Fruit fly (Drosophila melanogaster) whole organism, adult: ENCODE data around the gene OtopLa.

Experiments
- CG11617 ChIP-seq: fragments of 200-800 bp; sonication (Bioruptor generic); optimal IDR thresholded peaks from 2 replicates; lab custom pipeline; 2017; ENCODE audit warnings: mild to moderate bottlenecking, missing biosample characterization, missing genetic modification reagents, missing genetic modification characterization
- CG12768 ChIP-seq: fragments of 200-800 bp; sonication (Bioruptor generic); optimal IDR thresholded peaks from 2 replicates; lab custom pipeline; 2017; ENCODE audit warnings: missing biosample characterization, missing genetic modification characterization, mild to moderate bottlenecking, moderate library complexity, missing genetic modification reagents
- CG14711 ChIP-seq: fragments of 200-800 bp; sonication (Bioruptor generic); optimal IDR thresholded peaks from 2 replicates; lab custom pipeline; 2018; ENCODE audit warnings: missing biosample characterization, mild to moderate bottlenecking, missing genetic modification characterization, moderate library complexity
- CG1620 ChIP-seq: fragments of 200-800 bp; sonication (Bioruptor generic); optimal IDR thresholded peaks from 2 replicates; lab custom pipeline; 2016; ENCODE audit warnings: missing biosample characterization, missing genetic modification characterization
- CG33017 ChIP-seq: fragments of 200-800 bp; sonication (Bioruptor generic); optimal IDR thresholded peaks from 2 replicates; lab custom pipeline; 2018; ENCODE audit warnings: missing biosample characterization, mild to moderate bottlenecking, missing genetic modification characterization, moderate library complexity
- CG5204 ChIP-seq: fragments of 200-800 bp; sonication (Bioruptor generic); optimal IDR thresholded peaks from 2 replicates; lab custom pipeline; 2016; ENCODE audit warnings: missing biosample characterization, missing genetic modification characterization
- CG7045 ChIP-seq: fragments of 200-800 bp; sonication (Bioruptor generic); optimal IDR thresholded peaks from 2 replicates; lab custom pipeline; 2017; ENCODE audit warnings: missing biosample characterization, mild to moderate bottlenecking, missing genetic modification characterization
- CG7101 ChIP-seq: fragments of 200-800 bp; sonication (Bioruptor generic); optimal IDR thresholded peaks from 2 replicates; lab custom pipeline; 2018; ENCODE audit warnings: missing biosample characterization, mild to moderate bottlenecking, missing genetic modification characterization, moderate library complexity
- Clk ChIP-seq: fragments of 200-800 bp; sonication (Bioruptor generic); optimal IDR thresholded peaks from 2 replicates; lab custom pipeline; 2017; ENCODE audit warnings: missing biosample characterization, missing genetic modification characterization
- Crg-1 ChIP-seq: fragments of 200-800 bp; sonication (Bioruptor generic); optimal IDR thresholded peaks from 2 replicates; lab custom pipeline; 2016; ENCODE audit warnings: missing biosample characterization, missing genetic modification characterization
- Hr96 ChIP-seq: fragments of 200-800 bp; sonication (Bioruptor generic); optimal IDR thresholded peaks from 2 replicates; lab custom pipeline; 2016; ENCODE audit warnings: missing biosample characterization, missing genetic modification characterization
- Mnt ChIP-seq: fragments of 200-800 bp; sonication (Bioruptor generic); optimal IDR thresholded peaks from 2 replicates; lab custom pipeline; 2016; ENCODE audit warnings: missing biosample characterization, mild to moderate bottlenecking, missing genetic modification characterization
- bab1 ChIP-seq: fragments of 200-800 bp; sonication (Bioruptor generic); optimal IDR thresholded peaks from 3 replicates; lab custom pipeline; 2019; ENCODE audit warnings: missing biosample characterization, mild to moderate bottlenecking, missing genetic modification characterization, moderate library complexity
- cic ChIP-seq: fragments of 200-800 bp; sonication (Bioruptor generic); optimal IDR thresholded peaks from 2 replicates; lab custom pipeline; 2017; ENCODE audit warnings: missing biosample characterization, mild to moderate bottlenecking, missing genetic modification characterization, moderate library complexity
- cnc ChIP-seq, 2 experiments: fragments of >200 bp; optimal IDR thresholded peaks; 2 replicates each; lab custom pipeline; 2017
- kay ChIP-seq: fragments of 200-800 bp; sonication (Bioruptor generic); peaks from one replicate; lab custom pipeline; 2016; ENCODE audit warnings: missing biosample characterization, missing genetic modification characterization, borderline replicate concordance
- ovo ChIP-seq: fragments of 200-800 bp; sonication (Bioruptor generic); optimal IDR thresholded peaks from 2 replicates; lab custom pipeline; 2016; ENCODE audit warnings: missing biosample characterization, missing genetic modification characterization
- pad ChIP-seq: fragments of 200-800 bp; sonication (Bioruptor generic); optimal IDR thresholded peaks from 3 replicates; lab custom pipeline; 2017; ENCODE audit warnings: missing biosample characterization, missing genetic modification characterization, mild to moderate bottlenecking, moderate library complexity, missing genetic modification reagents
- tj ChIP-seq: fragments of 200-800 bp; sonication (Bioruptor generic); optimal IDR thresholded peaks from 3 replicates; lab custom pipeline; 2017; ENCODE audit warnings: missing biosample characterization, mild to moderate bottlenecking, missing genetic modification characterization, moderate library complexity
- toe ChIP-seq: fragments of 200-800 bp; sonication (Bioruptor generic); optimal IDR thresholded peaks from 2 replicates; lab custom pipeline; 2016; ENCODE audit warnings: missing biosample characterization, missing genetic modification characterization

OtopLa gene

DNA sequence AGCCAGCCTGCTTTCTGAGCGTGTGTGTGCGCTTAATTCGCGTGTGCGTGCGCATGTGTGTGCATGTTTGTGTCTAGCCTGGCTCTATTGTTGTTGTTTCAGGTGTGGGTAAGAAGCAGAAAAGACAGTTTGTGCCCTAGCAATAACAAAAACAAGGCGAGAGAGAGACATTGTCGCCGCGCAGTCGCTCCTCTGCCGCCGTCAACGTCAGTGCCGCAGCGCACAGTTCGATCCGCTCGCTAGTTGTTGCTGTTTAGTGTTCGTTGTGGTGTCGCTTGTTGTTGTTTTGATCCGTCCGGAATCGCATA is 41.9 kb upstream of the OtopLa start:
- TF ChIP-seq pad (GFP tag; lab: Kevin White, UChicago) (no peak), CG14711 (tag; lab: Kevin White, UChicago) (no peak), Hr96 (GFP tag; lab: Kevin White, UChicago) (no peak), cnc (optimal IDR thresholded peaks at IDR 0.05; lab: Kevin White, UChicago) (no peak), CG1620 (GFP tag; lab: Kevin White, UChicago) (no peak), toe (GFP tag; lab: Kevin White, UChicago) (no peak), CG11617 (no peak), Clk (no peak), tj (GFP tag; lab: Kevin White, UChicago) (no peak), CG7045 (GFP tag; lab: Kevin White, UChicago) (no peak), ovo (GFP tag; lab: Kevin White, UChicago) (no peak), kay (GFP tag; lab: Kevin White, UChicago) (no peak), CG5204 (GFP tag; lab: Kevin White, UChicago) (no peak)

DNA sequence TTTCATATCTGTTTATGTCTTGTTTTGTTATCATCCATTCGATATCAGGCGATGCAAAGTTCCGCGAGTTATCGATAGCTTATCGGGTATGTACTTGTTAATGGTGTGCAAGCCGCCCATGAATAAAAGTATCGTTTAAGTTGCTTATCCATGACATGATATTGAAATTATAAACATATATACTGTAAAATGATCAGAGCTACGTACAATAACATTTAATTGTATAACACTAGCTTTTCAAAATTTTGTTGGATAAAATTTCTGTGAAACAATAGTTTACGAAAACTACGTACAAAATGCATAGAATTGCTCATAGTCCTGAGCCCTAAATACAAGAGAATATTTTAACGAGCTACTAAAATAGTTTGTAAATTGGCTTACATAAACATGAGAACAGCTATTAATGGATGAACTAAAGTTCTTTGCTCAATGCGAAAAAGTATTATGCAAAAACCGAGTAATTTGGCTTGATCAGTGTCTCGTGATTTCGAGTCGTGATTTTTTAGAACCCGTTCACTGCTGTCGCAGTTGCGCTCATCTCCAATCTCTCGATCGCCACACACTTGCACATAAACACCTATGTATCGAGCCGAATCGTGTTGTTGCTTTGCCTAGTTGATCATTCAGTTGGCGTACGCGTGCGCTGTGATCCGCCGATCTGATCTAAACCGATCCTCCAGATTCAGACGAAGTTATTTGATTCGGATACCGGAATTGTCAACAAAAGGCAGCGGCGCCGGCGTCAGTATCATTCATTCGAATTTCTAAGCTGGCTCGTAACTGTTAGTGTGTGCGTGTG is 41.3 kb upstream of the OtopLa start, which contains the start of the genes PGAP1 and cv:
Gene PGAP1 (minus strand): TSS at position 57 of the 799 bp plus-strand sequence.
Gene cv (plus strand): TSS at position 586 of the 799 bp plus-strand sequence.
- peak; percentile 37 for TF ChIP-seq CG11617
- TF ChIP-seq Mnt = no peak
- no peak for TF ChIP-seq tj (GFP tag; lab: Kevin White, UChicago)
- TF ChIP-seq CG33017 (tag; lab: Kevin White, UChicago) = no peak
- no peak for TF ChIP-seq Hr96 (GFP tag; lab: Kevin White, UChicago)
- TF ChIP-seq bab1 (GFP tag; lab: Kevin White, UChicago) = peak; percentile 25
- TF ChIP-seq CG1620 (GFP tag; lab: Kevin White, UChicago) = peak; percentile 42
- TF ChIP-seq pad (GFP tag; lab: Kevin White, UChicago) = peak; percentile 29
- no peak for TF ChIP-seq cnc (optimal IDR thresholded peaks at IDR 0.05; lab: Kevin White, UChicago)
- no peak for TF ChIP-seq cic (GFP tag; lab: Kevin White, UChicago)
- no peak for TF ChIP-seq kay (GFP tag; lab: Kevin White, UChicago)
- no peak for TF ChIP-seq Clk
- TF ChIP-seq CG7045 (GFP tag; lab: Kevin White, UChicago) = no peak
- peak; percentile 54 for TF ChIP-seq CG14711 (tag; lab: Kevin White, UChicago)
- TF ChIP-seq CG12768 = no peak
- peak; percentile 9 for TF ChIP-seq Crg-1 (GFP tag; lab: Kevin White, UChicago)
- no peak for TF ChIP-seq ovo (GFP tag; lab: Kevin White, UChicago)
- TF ChIP-seq toe (GFP tag; lab: Kevin White, UChicago) = peak; percentile 62
- TF ChIP-seq CG5204 (GFP tag; lab: Kevin White, UChicago) = no peak
- TF ChIP-seq CG7101 (tag; lab: Kevin White, UChicago) = peak; percentile 42

DNA sequence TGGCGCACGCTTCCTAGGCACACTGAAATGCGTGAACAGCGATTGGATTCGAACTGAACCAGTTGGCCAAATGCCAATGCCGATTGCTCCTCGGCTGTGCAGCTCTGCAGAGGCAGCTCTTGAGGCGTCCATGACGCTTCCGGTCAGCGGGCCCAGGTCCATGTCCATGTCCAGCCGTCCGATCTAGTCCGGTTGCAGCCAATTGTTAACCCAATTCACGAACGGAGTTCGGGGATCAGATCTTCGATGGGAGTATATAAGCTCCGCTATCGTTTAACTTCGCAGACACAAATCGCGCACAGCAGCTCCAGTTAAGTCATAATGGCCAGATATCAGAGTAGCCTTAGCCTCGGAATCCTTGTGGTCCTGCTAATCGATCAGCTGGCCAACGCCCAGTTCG is 34.7 kb upstream of the OtopLa start, which contains the start of gene CG42449:
Gene CG42449 (plus strand): TSS at position 301 of the 400 bp plus-strand sequence.
- no peak for TF ChIP-seq CG5204 (GFP tag; lab: Kevin White, UChicago)
- TF ChIP-seq tj (GFP tag; lab: Kevin White, UChicago) = no peak
- TF ChIP-seq CG14711 (tag; lab: Kevin White, UChicago) = no peak
- no peak for TF ChIP-seq Clk
- TF ChIP-seq cic (GFP tag; lab: Kevin White, UChicago) = no peak
- no peak for TF ChIP-seq kay (GFP tag; lab: Kevin White, UChicago)
- TF ChIP-seq Hr96 (GFP tag; lab: Kevin White, UChicago) = no peak
- no peak for TF ChIP-seq Crg-1 (GFP tag; lab: Kevin White, UChicago)
- TF ChIP-seq toe (GFP tag; lab: Kevin White, UChicago) = no peak
- no peak for TF ChIP-seq CG7045 (GFP tag; lab: Kevin White, UChicago)
- TF ChIP-seq pad (GFP tag; lab: Kevin White, UChicago) = no peak
- TF ChIP-seq CG33017 (tag; lab: Kevin White, UChicago) = no peak
- TF ChIP-seq CG1620 (GFP tag; lab: Kevin White, UChicago) = no peak

DNA sequence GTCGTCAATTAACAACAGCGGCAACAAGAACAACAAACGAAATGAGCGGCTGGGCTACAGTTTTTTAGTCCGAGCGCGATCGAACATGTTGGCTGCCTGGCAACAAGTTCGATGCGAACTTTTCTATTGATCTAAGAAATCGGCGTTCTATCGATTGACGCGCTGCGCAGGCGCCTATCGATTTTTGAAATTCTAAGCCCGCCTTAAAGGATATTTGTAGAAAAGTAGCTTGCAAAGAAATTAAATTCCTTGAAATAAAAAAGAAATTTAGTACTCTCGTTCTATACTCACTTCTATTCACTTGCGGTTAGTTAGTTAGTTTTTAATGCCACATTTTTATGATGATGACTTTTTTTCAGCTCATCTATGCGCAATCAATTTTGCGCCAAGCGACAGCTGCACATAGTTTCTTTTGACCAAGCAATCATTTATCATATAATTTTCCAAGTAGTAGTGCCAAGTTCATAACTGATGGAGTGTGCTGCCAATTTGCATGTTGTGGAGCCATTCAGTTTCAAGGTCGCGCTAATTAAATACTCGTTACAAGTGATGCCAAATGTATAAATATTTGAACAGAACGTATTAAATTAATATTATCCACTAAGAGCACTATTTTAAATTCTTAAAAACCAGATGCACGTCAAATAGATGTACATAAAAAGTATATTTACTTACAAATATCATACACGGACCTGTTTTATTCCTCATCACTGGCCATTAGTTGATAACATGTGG is 31.8 kb upstream of the OtopLa start, which contains the start of the genes Tre1 and Gr5a:
Gene Tre1 (minus strand): TSS at position 45 of the 735 bp plus-strand sequence.
Gene Gr5a (plus strand): TSS at position 685 of the 735 bp plus-strand sequence.
- TF ChIP-seq cic (GFP tag; lab: Kevin White, UChicago) = no peak

DNA sequence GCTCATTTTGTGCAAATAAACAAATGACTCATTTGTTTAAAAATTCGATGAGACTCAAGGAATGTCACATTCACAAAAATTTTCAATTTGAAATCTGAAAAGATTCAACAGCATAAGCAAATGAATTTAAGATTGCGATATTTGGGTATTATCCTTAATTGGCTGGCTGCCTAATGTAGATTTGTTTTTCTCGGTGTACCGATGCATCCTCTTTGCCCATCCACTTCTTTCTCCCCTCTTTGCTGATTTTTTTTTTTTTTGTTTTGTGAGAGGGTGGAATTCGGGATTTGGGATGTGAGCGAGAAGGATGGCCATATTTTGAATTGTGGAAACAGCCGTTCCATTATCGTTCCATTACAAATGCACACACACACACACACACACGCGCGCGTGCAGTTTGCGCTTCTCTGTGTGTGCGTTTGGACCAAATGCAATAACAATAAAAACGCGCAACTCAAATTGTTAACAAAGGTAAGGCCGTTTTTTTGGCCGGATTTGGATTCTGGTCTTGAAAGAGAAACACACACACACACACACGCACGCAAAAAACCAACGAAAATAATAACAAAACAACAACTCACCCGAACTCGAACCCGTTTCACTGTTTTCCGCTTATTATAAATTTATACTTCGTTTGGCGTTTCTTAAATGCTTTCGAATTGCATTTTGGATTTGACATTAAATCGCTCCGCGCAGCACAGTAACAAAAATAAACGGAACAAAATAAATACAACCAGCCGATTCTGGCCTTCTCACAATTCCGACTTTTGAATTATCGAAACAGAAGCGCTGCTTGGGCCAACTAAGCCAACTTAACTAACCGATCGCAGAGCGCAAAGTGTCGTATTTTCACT is 31.0 kb upstream of the OtopLa start:
- TF ChIP-seq bab1 (GFP tag; lab: Kevin White, UChicago) (peak; percentile 44), toe (GFP tag; lab: Kevin White, UChicago) (no peak), CG5204 (GFP tag; lab: Kevin White, UChicago) (no peak), CG1620 (GFP tag; lab: Kevin White, UChicago) (no peak), Clk (no peak), pad (GFP tag; lab: Kevin White, UChicago) (peak; percentile 96), CG7045 (GFP tag; lab: Kevin White, UChicago) (no peak), ovo (GFP tag; lab: Kevin White, UChicago) (no peak), tj (GFP tag; lab: Kevin White, UChicago) (peak; percentile 29)
